Fruit fly (Drosophila melanogaster): ENCODE data around the gene CG31036.
A peak's percentile ranks its signal among the peaks of the same experiment; 100 is the strongest.

CG31036 gene

DNA sequence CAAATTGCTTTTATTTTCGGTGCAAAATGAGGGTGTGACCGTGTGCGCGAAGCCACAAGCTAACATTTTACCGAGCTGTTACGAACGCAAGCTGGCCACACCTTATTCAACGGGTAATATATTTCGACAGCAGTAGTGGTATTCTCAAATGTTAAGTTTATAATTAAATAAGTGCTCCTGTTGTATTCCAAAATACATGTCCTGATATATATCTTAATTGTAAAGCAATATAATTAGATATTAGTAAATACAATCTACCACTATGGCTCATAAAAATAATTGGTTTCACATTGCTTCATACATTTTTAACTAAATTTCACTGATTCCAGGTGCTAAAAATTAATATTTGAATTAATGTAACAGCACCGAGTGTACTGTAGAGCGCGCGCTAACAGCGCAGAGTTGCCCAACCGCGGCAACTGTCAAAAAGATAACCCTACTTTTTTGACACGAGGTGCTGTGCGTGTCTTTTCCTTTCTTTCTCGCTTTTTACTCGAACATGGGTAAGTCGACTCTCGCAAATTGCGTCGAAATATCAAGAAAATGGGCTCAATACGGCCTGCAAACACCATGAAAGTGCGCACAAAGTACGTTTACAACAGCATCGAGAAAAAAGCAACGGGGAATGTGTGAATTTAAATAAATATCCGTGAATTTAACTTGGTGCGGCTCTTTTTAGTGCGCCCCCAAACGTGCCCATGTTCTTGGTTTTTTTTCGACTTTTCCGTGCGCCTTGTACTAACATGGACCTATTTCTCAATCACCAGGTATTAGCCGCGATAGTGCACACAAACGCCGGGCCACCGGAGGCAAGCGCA is 46.3 kb upstream of the CG31036 start, which contains the start of the genes CG15514 and RpS8 (continued):
- TF ChIP-seq Mio (GFP tag; optimal IDR thresholded peaks at IDR 0.05) (no peak), HLH106 (tag; optimal IDR thresholded peaks at IDR 0.05) (peak; percentile 58), dl (GFP tag; optimal IDR thresholded peaks at IDR 0.05; ENCODE audit: insufficient read depth in 1 of 2, partially characterized antibody in 2 of 2) (no peak), Jra (GFP tag; optimal IDR thresholded peaks at IDR 0.05) (no peak), Hnf4 (GFP tag; optimal IDR thresholded peaks at IDR 0.05) (no peak), h (GFP tag; optimal IDR thresholded peaks at IDR 0.05) (peak; percentile 47), ey (GFP tag; optimal IDR thresholded peaks at IDR 0.05) (peak; percentile 27), foxo (GFP tag; optimal IDR thresholded peaks at IDR 0.05) (peak in 1 of 2 experiments; percentile 60)

DNA sequence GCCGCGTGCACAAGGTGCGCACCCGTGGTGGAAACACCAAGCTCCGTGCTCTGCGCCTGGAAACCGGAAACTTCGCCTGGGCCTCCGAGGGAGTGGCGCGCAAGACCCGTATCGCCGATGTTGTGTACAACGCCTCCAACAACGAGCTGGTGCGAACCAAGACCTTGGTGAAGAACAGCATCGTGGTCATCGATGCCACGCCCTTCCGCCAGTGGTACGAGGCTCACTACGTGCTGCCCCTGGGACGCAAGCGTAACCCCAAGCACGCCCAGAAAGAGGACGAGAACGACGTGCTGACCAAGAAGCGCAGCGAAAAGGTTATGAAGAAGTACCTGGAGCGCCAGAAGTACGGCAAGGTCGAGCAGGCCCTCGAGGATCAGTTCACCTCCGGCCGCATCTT is 45.1 kb upstream of the CG31036 start:
- no peak for TF ChIP-seq HLH106 (tag; optimal IDR thresholded peaks at IDR 0.05)
- no peak for TF ChIP-seq Mio (GFP tag; optimal IDR thresholded peaks at IDR 0.05)
- no peak for TF ChIP-seq OdsH (GFP tag; optimal IDR thresholded peaks at IDR 0.05)
- no peak for TF ChIP-seq Jra (GFP tag; optimal IDR thresholded peaks at IDR 0.05)
- no peak for TF ChIP-seq Dfd (GFP tag; optimal IDR thresholded peaks at IDR 0.05)
- no peak for TF ChIP-seq CG32264 (GFP tag; optimal IDR thresholded peaks at IDR 0.05)
- no peak for TF ChIP-seq dl (GFP tag; optimal IDR thresholded peaks at IDR 0.05; ENCODE audit: insufficient read depth in 1 of 2, partially characterized antibody in 2 of 2)
- no peak for TF ChIP-seq rgr (GFP tag; optimal IDR thresholded peaks at IDR 0.05)
- no peak for TF ChIP-seq Abd-B (GFP tag; optimal IDR thresholded peaks at IDR 0.05)
- TF ChIP-seq jim (GFP tag; optimal IDR thresholded peaks at IDR 0.05) = no peak
- no peak for TF ChIP-seq Hr78 (GFP tag; optimal IDR thresholded peaks at IDR 0.05)
- no peak for TF ChIP-seq dmrt93B (GFP tag; optimal IDR thresholded peaks at IDR 0.05)
- no peak for TF ChIP-seq h (GFP tag; optimal IDR thresholded peaks at IDR 0.05)
- no peak for TF ChIP-seq br (GFP tag; optimal IDR thresholded peaks at IDR 0.05)

DNA sequence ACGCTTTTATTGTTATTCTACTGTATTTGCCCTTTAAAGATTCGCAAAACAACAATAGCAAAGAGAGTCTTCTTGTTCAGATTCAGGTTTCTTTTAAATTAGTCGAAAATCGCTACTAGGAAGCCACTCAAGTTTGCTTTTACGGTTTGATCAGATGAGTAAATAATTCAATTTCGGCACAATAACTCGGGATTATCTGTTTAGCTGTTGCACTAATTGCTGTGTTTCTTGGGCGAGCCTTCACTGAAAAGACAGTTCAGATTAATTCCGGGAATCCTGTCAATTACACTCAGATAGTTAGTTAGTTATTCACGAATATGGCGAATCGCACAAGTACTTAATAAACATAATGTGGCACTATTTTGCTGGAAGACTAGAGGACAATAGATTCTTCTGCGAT is 41.2 kb upstream of the CG31036 start:
- TF ChIP-seq Abd-B (GFP tag; optimal IDR thresholded peaks at IDR 0.05) = no peak
- TF ChIP-seq h (GFP tag; optimal IDR thresholded peaks at IDR 0.05) = no peak
- TF ChIP-seq tai (GFP tag; optimal IDR thresholded peaks at IDR 0.05) = no peak
- TF ChIP-seq br (GFP tag; optimal IDR thresholded peaks at IDR 0.05) = no peak
- TF ChIP-seq HLH106 (tag; optimal IDR thresholded peaks at IDR 0.05) = no peak
- no peak for TF ChIP-seq brk (GFP tag; optimal IDR thresholded peaks at IDR 0.05)
- TF ChIP-seq Hr78 (GFP tag; optimal IDR thresholded peaks at IDR 0.05) = no peak
- TF ChIP-seq GATAd (GFP tag; optimal IDR thresholded peaks at IDR 0.05) = no peak
- peak; percentile 5 for TF ChIP-seq Hnf4 (GFP tag; optimal IDR thresholded peaks at IDR 0.05)
- TF ChIP-seq Dfd (GFP tag; optimal IDR thresholded peaks at IDR 0.05) = no peak
- TF ChIP-seq N (GFP tag; optimal IDR thresholded peaks at IDR 0.05) = no peak
- peak; percentile 22 for TF ChIP-seq Sp1 (GFP tag; optimal IDR thresholded peaks at IDR 0.05)
- TF ChIP-seq dl (GFP tag; optimal IDR thresholded peaks at IDR 0.05; ENCODE audit: insufficient read depth in 1 of 2, partially characterized antibody in 2 of 2) = no peak
- TF ChIP-seq Rel (GFP tag; optimal IDR thresholded peaks at IDR 0.05) = no peak
- TF ChIP-seq Rel (tag; optimal IDR thresholded peaks at IDR 0.05) = no peak
- no peak for TF ChIP-seq CG9705 (GFP tag; optimal IDR thresholded peaks at IDR 0.05)
- TF ChIP-seq rgr (GFP tag; optimal IDR thresholded peaks at IDR 0.05) = peak; percentile 66
- no peak for TF ChIP-seq woc (GFP tag; optimal IDR thresholded peaks at IDR 0.05)
- TF ChIP-seq ey (GFP tag; optimal IDR thresholded peaks at IDR 0.05) = no peak
- TF ChIP-seq fru (GFP tag; optimal IDR thresholded peaks at IDR 0.05) = no peak
- peak; percentile 41 for TF ChIP-seq OdsH (GFP tag; optimal IDR thresholded peaks at IDR 0.05)
- no peak for TF ChIP-seq Jra (GFP tag; optimal IDR thresholded peaks at IDR 0.05)
- no peak for TF ChIP-seq psq (GFP tag; optimal IDR thresholded peaks at IDR 0.05)
- TF ChIP-seq sage (GFP tag; optimal IDR thresholded peaks at IDR 0.05) = no peak
- no peak for TF ChIP-seq jim (GFP tag; optimal IDR thresholded peaks at IDR 0.05)
- TF ChIP-seq foxo (GFP tag; optimal IDR thresholded peaks at IDR 0.05) = peak in 1 of 2 experiments; percentile 4
- TF ChIP-seq Hr83 (GFP tag; optimal IDR thresholded peaks at IDR 0.05; ENCODE audit: poor library complexity, severe bottlenecking) = peak; percentile 69

DNA sequence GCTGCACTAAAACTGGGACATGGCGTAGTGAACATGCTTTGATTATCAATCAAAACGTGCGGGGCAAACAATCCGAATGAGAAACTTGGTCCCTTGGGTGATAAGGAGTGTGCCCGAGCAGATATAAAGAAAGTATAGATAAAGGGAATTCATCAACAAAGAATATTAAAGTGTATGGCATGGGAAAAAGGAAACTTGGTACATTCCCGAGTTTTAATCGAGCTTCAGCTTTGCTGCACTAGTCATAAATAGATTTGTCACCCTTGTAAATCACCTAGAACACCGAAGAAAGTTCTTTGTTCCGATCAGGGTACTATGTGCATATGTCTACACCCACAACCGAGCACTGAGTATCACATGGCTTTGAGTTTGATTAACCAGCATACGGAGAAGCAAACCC is 40.4 kb upstream of the CG31036 start:
- no peak for TF ChIP-seq Rel (GFP tag; optimal IDR thresholded peaks at IDR 0.05)
- peak; percentile 99 for TF ChIP-seq Rel (tag; optimal IDR thresholded peaks at IDR 0.05)
- no peak for TF ChIP-seq h (GFP tag; optimal IDR thresholded peaks at IDR 0.05)
